Fruit fly (Drosophila melanogaster) whole organism, wandering third instar larva: ENCODE data around the gene spg.
A peak's percentile ranks its signal among the peaks of the same experiment; 100 is the strongest.

ENCODE experiments used
- Abd-B ChIP-seq: fragments of >200 bp; optimal IDR thresholded peaks from 2 replicates; lab custom pipeline; 2017; ENCODE audit warnings: missing biosample characterization, missing genetic modification characterization
- CG32264 ChIP-seq: fragments of 200-800 bp; sonication (Bioruptor generic); optimal IDR thresholded peaks from 2 replicates; lab custom pipeline; 2016; ENCODE audit warnings: missing biosample characterization, missing genetic modification characterization
- CG9705 ChIP-seq: fragments of 200-800 bp; sonication (Bioruptor generic); optimal IDR thresholded peaks from 2 replicates; lab custom pipeline; 2018; ENCODE audit warnings: missing biosample characterization, mild to moderate bottlenecking, missing genetic modification characterization
- CrebA ChIP-seq: fragments of 200-800 bp; sonication (Bioruptor generic); optimal IDR thresholded peaks from 2 replicates; lab custom pipeline; 2016; ENCODE audit warnings: missing biosample characterization, mild to moderate bottlenecking, missing genetic modification characterization, borderline replicate concordance
- Dfd ChIP-seq: fragments of >200 bp; optimal IDR thresholded peaks from 2 replicates; lab custom pipeline; 2017; ENCODE audit warnings: missing biosample characterization, missing genetic modification characterization
- Dif ChIP-seq: fragments of 200-275, 200-300 bp; sonication (Bioruptor generic); optimal IDR thresholded peaks from 2 replicates; lab custom pipeline; 2018; ENCODE audit warnings: missing biosample characterization, missing genetic modification characterization; ENCODE audit not compliant: partially characterized antibody
- GATAd ChIP-seq: sonication (Bioruptor generic); optimal IDR thresholded peaks from 2 replicates; lab custom pipeline; 2016; ENCODE audit warnings: missing biosample characterization, missing genetic modification characterization
- HLH106 ChIP-seq: fragments of 200-800 bp; optimal IDR thresholded peaks from 3 replicates; lab custom pipeline; 2019; ENCODE audit warnings: missing biosample characterization, mild to moderate bottlenecking, missing genetic modification characterization, moderate library complexity
- Hnf4 ChIP-seq: fragments of 200-800 bp; sonication (Bioruptor generic); optimal IDR thresholded peaks from 2 replicates; lab custom pipeline; 2016; ENCODE audit warnings: missing biosample characterization, mild to moderate bottlenecking, missing genetic modification characterization
- Hr78 ChIP-seq: fragments of >200 bp; optimal IDR thresholded peaks from 2 replicates; lab custom pipeline; 2017; ENCODE audit warnings: missing biosample characterization, missing genetic modification characterization
- Hr83 ChIP-seq: fragments of 200-300 bp; sonication (Bioruptor generic); optimal IDR thresholded peaks from 2 replicates; lab custom pipeline; 2016; ENCODE audit warnings: missing biosample characterization, mild to moderate bottlenecking, missing genetic modification characterization, moderate library complexity; ENCODE audit not compliant: poor library complexity, severe bottlenecking
- Jra ChIP-seq: sonication (Bioruptor generic); optimal IDR thresholded peaks from 2 replicates; lab custom pipeline; 2016; ENCODE audit warnings: missing biosample characterization, missing genetic modification characterization
- Mio ChIP-seq: sonication (Bioruptor generic); optimal IDR thresholded peaks from 2 replicates; lab custom pipeline; 2016; ENCODE audit warnings: missing biosample characterization, missing genetic modification characterization
- Myc ChIP-seq: fragments of >200 bp; optimal IDR thresholded peaks from 2 replicates; lab custom pipeline; 2017
- N ChIP-seq: fragments of >200 bp; optimal IDR thresholded peaks from 2 replicates; lab custom pipeline; 2018; ENCODE audit warnings: missing biosample characterization, missing external identifiers, missing genetic modification characterization
- OdsH ChIP-seq: fragments of 200-800 bp; sonication (Bioruptor generic); optimal IDR thresholded peaks from 2 replicates; lab custom pipeline; 2016; ENCODE audit warnings: missing biosample characterization, mild to moderate bottlenecking, missing genetic modification characterization
- Rel ChIP-seq, 2 experiments: fragments of 200-800 bp; sonication (Bioruptor generic) in 1 of 2; optimal IDR thresholded peaks; 2 replicates in 1 of 2; 3 replicates in 1 of 2; lab custom pipeline; 2016 to 2019; ENCODE audit warnings: mild to moderate bottlenecking in 2 of 2, missing biosample characterization in 2 of 2, missing genetic modification characterization in 2 of 2, moderate library complexity in 1 of 2
- Sp1 ChIP-seq: fragments of 200-800 bp; sonication (Bioruptor generic); optimal IDR thresholded peaks from 3 replicates; lab custom pipeline; 2019; ENCODE audit warnings: missing biosample characterization, mild to moderate bottlenecking, missing genetic modification characterization, moderate library complexity
- Vsx2 ChIP-seq: fragments of 200-300, 225-300 bp; sonication (Bioruptor generic); optimal IDR thresholded peaks from 2 replicates; lab custom pipeline; 2018; ENCODE audit warnings: missing biosample characterization, missing genetic modification characterization; ENCODE audit not compliant: partially characterized antibody
- br ChIP-seq: fragments of 200-800 bp; sonication (Bioruptor generic); optimal IDR thresholded peaks from 2 replicates; lab custom pipeline; 2016; ENCODE audit warnings: missing biosample characterization, missing genetic modification characterization
- brk ChIP-seq: fragments of 200-800 bp; sonication (Bioruptor generic); optimal IDR thresholded peaks from 2 replicates; lab custom pipeline; 2016; ENCODE audit warnings: missing biosample characterization, mild to moderate bottlenecking, missing genetic modification characterization
- dl ChIP-seq, 2 experiments: fragments of 175-275, 200-275 bp in 1 of 2; fragments of 200-275 bp in 1 of 2; sonication (Bioruptor generic); optimal IDR thresholded peaks; lab custom pipeline; 2018; ENCODE audit warnings: mild to moderate bottlenecking in 2 of 2, missing biosample characterization in 2 of 2, missing genetic modification characterization in 2 of 2, moderate library complexity in 2 of 2; ENCODE audit not compliant: partially characterized antibody in 2 of 2, insufficient read depth in 1 of 2
- dmrt93B ChIP-seq: fragments of 200-800 bp; sonication (Bioruptor generic); optimal IDR thresholded peaks from 2 replicates; lab custom pipeline; 2018; ENCODE audit warnings: missing biosample characterization, mild to moderate bottlenecking, missing genetic modification characterization
- dsf ChIP-seq: sonication (Bioruptor generic); optimal IDR thresholded peaks from 2 replicates; lab custom pipeline; 2016; ENCODE audit warnings: missing biosample characterization, missing genetic modification characterization, borderline replicate concordance
- ey ChIP-seq: fragments of 200-800 bp; sonication (Bioruptor generic); optimal IDR thresholded peaks from 2 replicates; lab custom pipeline; 2016; ENCODE audit warnings: missing biosample characterization, missing genetic modification characterization
- foxo ChIP-seq, 2 experiments: fragments of 200-800 bp; sonication (Bioruptor generic); optimal IDR thresholded peaks; 2 replicates in 1 of 2; 3 replicates in 1 of 2; lab custom pipeline; 2016 to 2017; ENCODE audit warnings: missing biosample characterization in 2 of 2, missing genetic modification characterization in 2 of 2
- fru ChIP-seq: fragments of 200-800 bp; sonication (Bioruptor generic); optimal IDR thresholded peaks from 3 replicates; lab custom pipeline; 2016; ENCODE audit warnings: missing biosample characterization, mild to moderate bottlenecking, missing genetic modification characterization
- h ChIP-seq: fragments of 200-800 bp; sonication (Bioruptor generic); optimal IDR thresholded peaks from 3 replicates; lab custom pipeline; 2016; ENCODE audit warnings: missing biosample characterization, mild to moderate bottlenecking, missing genetic modification characterization
- jim ChIP-seq: fragments of 175-275, 200-325 bp; sonication (Bioruptor generic); optimal IDR thresholded peaks from 2 replicates; lab custom pipeline; 2016; ENCODE audit warnings: missing biosample characterization, mild to moderate bottlenecking, missing genetic modification characterization
- lola ChIP-seq: fragments of >200 bp; optimal IDR thresholded peaks from 2 replicates; lab custom pipeline; 2017; ENCODE audit warnings: missing biosample characterization, missing genetic modification characterization
- pan ChIP-seq: fragments of >200 bp; optimal IDR thresholded peaks from 2 replicates; lab custom pipeline; 2017
- psq ChIP-seq: fragments of 200-800 bp; sonication (Bioruptor generic); optimal IDR thresholded peaks from 3 replicates; lab custom pipeline; 2017; ENCODE audit warnings: missing biosample characterization, mild to moderate bottlenecking, missing genetic modification characterization, moderate library complexity
- rgr ChIP-seq: fragments of 200-800 bp; sonication (Bioruptor generic); optimal IDR thresholded peaks from 3 replicates; lab custom pipeline; 2016; ENCODE audit warnings: missing biosample characterization, mild to moderate bottlenecking, missing genetic modification characterization
- sage ChIP-seq: fragments of 200-800 bp; sonication (Bioruptor generic); optimal IDR thresholded peaks from 2 replicates; lab custom pipeline; 2016; ENCODE audit warnings: missing biosample characterization, mild to moderate bottlenecking, missing genetic modification characterization
- sv ChIP-seq: fragments of 200-800 bp; sonication (Bioruptor generic); optimal IDR thresholded peaks from 3 replicates; lab custom pipeline; 2016; ENCODE audit warnings: missing biosample characterization, missing genetic modification characterization
- tai ChIP-seq: sonication (Bioruptor generic); optimal IDR thresholded peaks from 2 replicates; lab custom pipeline; 2016; ENCODE audit warnings: missing biosample characterization, missing genetic modification characterization
- usp ChIP-seq: fragments of >200 bp; optimal IDR thresholded peaks from 2 replicates; lab custom pipeline; 2017; ENCODE audit warnings: missing biosample characterization, missing genetic modification characterization
- woc ChIP-seq: sonication (Bioruptor generic); optimal IDR thresholded peaks from 2 replicates; lab custom pipeline; 2016; ENCODE audit warnings: missing biosample characterization, mild to moderate bottlenecking, missing genetic modification characterization

spg gene

dm6 chr3R:28806402-28806801 is 38.7 kb upstream of the spg start, which contains the start of gene CheB98a:
CheB98a (plus strand) TSS chr3R:28806702.
- TF ChIP-seq Hr78 (GFP tag; lab: Kevin White, UChicago) (no peak), br (no peak), Rel (GFP tag; optimal IDR thresholded peaks at IDR 0.05; lab: Kevin White, UChicago) (no peak), Rel (tag; optimal IDR thresholded peaks at IDR 0.05; lab: Kevin White, UChicago) (no peak), sage (GFP tag; lab: Kevin White, UChicago) (no peak), CG32264 (GFP tag; lab: Kevin White, UChicago) (no peak), lola (GFP tag; lab: Kevin White, UChicago) (no peak), sv (no peak)
- TF ChIP-seq, all 38 proteins: peak for 0

- TF ChIP-seq brk (GFP tag; lab: Kevin White, UChicago) (no peak), h (GFP tag; lab: Kevin White, UChicago) (no peak), OdsH (GFP tag; lab: Kevin White, UChicago) (no peak), CG9705 (GFP tag; lab: Kevin White, UChicago) (no peak), Myc (lab: Kevin White, UChicago) (peak; percentile 95), Dfd (GFP tag; lab: Kevin White, UChicago) (no peak), Mio (no peak), br (no peak), woc (GFP tag; lab: Kevin White, UChicago) (peak; percentile 43), HLH106 (peak; percentile 6), dmrt93B (GFP tag; lab: Kevin White, UChicago) (no peak)
Measured at dm6 chr3R:28810942-28811676, 34.0 kb upstream of the spg start, which contains the start of gene wdn. wdn (minus strand) TSS chr3R:28811337.

- no peak for TF ChIP-seq Rel (GFP tag; optimal IDR thresholded peaks at IDR 0.05; lab: Kevin White, UChicago)
- peak; percentile 12 for TF ChIP-seq Rel (tag; optimal IDR thresholded peaks at IDR 0.05; lab: Kevin White, UChicago)
- TF ChIP-seq Vsx2 (GFP tag; lab: Kevin White, UChicago): no peak
- TF ChIP-seq HLH106: peak; percentile 14
- no peak for TF ChIP-seq ey (GFP tag; lab: Kevin White, UChicago)
- TF ChIP-seq Jra: no peak
- no peak for TF ChIP-seq Myc (lab: Kevin White, UChicago)
- TF ChIP-seq tai (GFP tag; lab: Kevin White, UChicago): no peak
- TF ChIP-seq h (GFP tag; lab: Kevin White, UChicago): peak; percentile 62
- no peak for TF ChIP-seq Hnf4 (GFP tag; lab: Kevin White, UChicago)
- no peak for TF ChIP-seq dl (GFP tag; optimal IDR thresholded peaks at IDR 0.05; lab: Kevin White, UChicago; ENCODE audit: insufficient read depth in 1 of 2, partially characterized antibody in 2 of 2)
- no peak for TF ChIP-seq sage (GFP tag; lab: Kevin White, UChicago)
- no peak for TF ChIP-seq CrebA (GFP tag; lab: Kevin White, UChicago)
- TF ChIP-seq woc (GFP tag; lab: Kevin White, UChicago): peak; percentile 44
- no peak for TF ChIP-seq pan (lab: Kevin White, UChicago)
- TF ChIP-seq Hr83 (GFP tag; lab: Kevin White, UChicago): peak; percentile 29
- TF ChIP-seq psq (GFP tag; lab: Kevin White, UChicago): no peak
- TF ChIP-seq Dif: no peak
- TF ChIP-seq br: no peak
- TF ChIP-seq Hr78 (GFP tag; lab: Kevin White, UChicago): no peak
- no peak for TF ChIP-seq Sp1
- no peak for TF ChIP-seq sv
- no peak for TF ChIP-seq N
- no peak for TF ChIP-seq dmrt93B (GFP tag; lab: Kevin White, UChicago)
- TF ChIP-seq fru (GFP tag; lab: Kevin White, UChicago): no peak
- TF ChIP-seq dsf: no peak
- TF ChIP-seq Dfd (GFP tag; lab: Kevin White, UChicago): no peak
- no peak for TF ChIP-seq usp
- no peak for TF ChIP-seq jim (GFP tag; lab: Kevin White, UChicago)
- TF ChIP-seq rgr (GFP tag; lab: Kevin White, UChicago): peak; percentile 54
- no peak for TF ChIP-seq brk (GFP tag; lab: Kevin White, UChicago)
- TF ChIP-seq OdsH (GFP tag; lab: Kevin White, UChicago): no peak
- TF ChIP-seq lola (GFP tag; lab: Kevin White, UChicago): no peak
- TF ChIP-seq CG32264 (GFP tag; lab: Kevin White, UChicago): no peak
- TF ChIP-seq CG9705 (GFP tag; lab: Kevin White, UChicago): no peak
- no peak for TF ChIP-seq foxo (GFP tag; optimal IDR thresholded peaks at IDR 0.05; lab: Kevin White, UChicago)
- TF ChIP-seq Abd-B (GFP tag; lab: Kevin White, UChicago): no peak
- no peak for TF ChIP-seq Mio
- TF ChIP-seq GATAd (GFP tag; lab: Kevin White, UChicago): no peak
Measured at dm6 chr3R:28811677-28812465, 33.2 kb upstream of the spg start, which contains the start of gene Prp39. Prp39 (plus strand) TSS chr3R:28812102.
